Worm (Caenorhabditis elegans): ENCODE data around the gene F20C5.7.
A peak's percentile ranks its signal among the peaks of the same experiment; 100 is the strongest.

F20C5.7 gene

DNA sequence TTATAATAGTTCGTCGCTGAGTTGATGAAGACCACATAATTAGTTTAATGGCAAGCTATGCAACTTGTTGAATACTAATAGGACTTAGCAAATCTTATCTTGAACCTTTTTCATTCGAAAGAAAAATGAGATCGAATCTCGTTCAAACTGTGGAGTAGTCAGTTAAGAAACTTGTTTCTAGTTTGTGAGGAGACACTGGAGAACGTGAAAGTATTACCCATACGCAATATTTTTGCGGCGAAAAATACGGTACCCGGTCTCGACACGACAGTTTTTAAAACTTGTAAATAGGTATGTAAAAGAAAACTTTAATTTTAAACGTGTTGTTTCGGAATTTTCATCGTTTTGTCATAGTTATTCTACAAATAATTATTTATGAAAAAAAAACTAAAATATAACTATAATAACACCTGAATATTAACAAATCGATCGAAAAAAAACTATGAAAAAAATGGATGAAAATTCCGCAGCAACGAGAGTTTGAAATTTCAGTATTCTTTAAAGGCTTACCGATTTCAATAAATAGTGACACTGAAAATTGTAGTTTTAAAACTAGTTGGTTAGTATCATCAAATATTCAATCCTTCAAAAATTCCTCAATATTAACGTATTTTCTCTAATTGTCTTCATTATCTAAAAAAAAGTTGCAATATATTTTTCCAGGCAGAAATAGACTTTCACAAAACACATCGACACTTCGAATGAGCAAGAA lies at the start of gene F20C5.7, which contains the start of gene parg-1:
TSS of gene F20C5.7 (minus strand) at position 101 of the 712 bp plus-strand sequence.
TSS of gene parg-1 (plus strand) at position 662 of the 712 bp plus-strand sequence.
- TF ChIP-seq unc-62 (GFP tag; optimal IDR thresholded peaks at IDR 0.05) (no peak), nhr-28 (tag; optimal IDR thresholded peaks at IDR 0.05) (no peak), flh-1 (GFP tag; optimal IDR thresholded peaks at IDR 0.05) (no peak), bed-3 (GFP tag; optimal IDR thresholded peaks at IDR 0.05) (no peak), ham-2 (GFP tag; optimal IDR thresholded peaks at IDR 0.05) (no peak), lin-13 (tag; optimal IDR thresholded peaks at IDR 0.05) (no peak), unc-39 (tag; optimal IDR thresholded peaks at IDR 0.05) (no peak), mep-1 (tag; optimal IDR thresholded peaks at IDR 0.05) (no peak), sem-2 (GFP tag; optimal IDR thresholded peaks at IDR 0.05) (no peak), pha-4 (tag; optimal IDR thresholded peaks at IDR 0.05) (no peak), zip-8 (tag; optimal IDR thresholded peaks at IDR 0.05) (no peak), M03D4.4 (tag; optimal IDR thresholded peaks at IDR 0.05) (no peak), drap-1 (GFP tag; optimal IDR thresholded peaks at IDR 0.05) (no peak), hlh-1 (tag; optimal IDR thresholded peaks at IDR 0.05) (no peak), tbx-8 (GFP tag; optimal IDR thresholded peaks at IDR 0.05) (no peak), ces-1 (GFP tag; optimal IDR thresholded peaks at IDR 0.05) (no peak), ceh-43 (GFP tag; optimal IDR thresholded peaks at IDR 0.05) (no peak), lin-32 (GFP tag; optimal IDR thresholded peaks at IDR 0.05) (no peak)

DNA sequence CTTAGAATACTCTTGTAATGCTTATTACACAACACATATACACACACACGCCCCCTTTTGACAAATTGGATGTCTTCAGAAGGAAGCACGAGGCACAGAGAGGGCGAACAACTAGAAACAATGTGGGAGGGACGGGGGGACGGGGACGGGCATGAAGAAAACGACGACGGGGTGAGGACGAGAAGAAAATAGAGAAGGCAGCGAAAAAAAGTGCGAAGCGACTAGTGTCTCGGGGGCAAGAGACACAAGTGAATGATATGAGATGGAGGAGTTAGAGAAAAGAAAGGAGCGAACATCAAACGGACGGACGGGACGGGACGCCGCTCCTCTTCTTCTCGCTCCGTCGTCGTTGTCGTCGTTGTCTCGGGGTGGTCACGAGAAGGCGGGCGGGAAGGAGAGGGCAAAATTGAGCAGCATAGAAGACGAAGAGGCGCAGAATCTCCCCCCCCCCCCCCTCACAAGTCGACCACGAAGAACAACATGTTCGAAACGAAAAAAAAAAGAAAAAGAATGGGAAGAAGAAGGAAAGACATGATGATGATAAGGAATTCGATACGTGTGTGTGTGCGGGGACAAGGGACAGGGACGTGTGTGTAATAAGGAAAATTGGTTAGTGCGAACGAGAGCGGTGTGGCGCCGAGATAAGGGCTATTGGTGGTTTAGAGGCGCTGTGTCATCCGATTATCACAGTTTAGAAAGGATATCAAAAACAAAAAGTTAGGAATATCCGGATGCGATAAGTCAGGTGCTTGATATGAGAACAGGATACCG lies 49.6 kb upstream of the F20C5.7 start:
- TF ChIP-seq ceh-83 (GFP tag; optimal IDR thresholded peaks at IDR 0.05) = peak; percentile 52
- no peak for TF ChIP-seq hlh-1 (tag; optimal IDR thresholded peaks at IDR 0.05)
- TF ChIP-seq ham-2 (GFP tag; optimal IDR thresholded peaks at IDR 0.05) = no peak
- TF ChIP-seq sptf-1 (tag; optimal IDR thresholded peaks at IDR 0.05) = peak; percentile 35
- no peak for TF ChIP-seq ceh-39 (tag; optimal IDR thresholded peaks at IDR 0.05)
- TF ChIP-seq blmp-1 (tag; optimal IDR thresholded peaks at IDR 0.05) = no peak
- TF ChIP-seq pha-4 (tag; optimal IDR thresholded peaks at IDR 0.05) = no peak
- TF ChIP-seq nhr-237 (tag; optimal IDR thresholded peaks at IDR 0.05) = no peak
- peak; percentile 18 for TF ChIP-seq unc-120 (tag; optimal IDR thresholded peaks at IDR 0.05; ENCODE audit: poor library complexity, severe bottlenecking)

DNA sequence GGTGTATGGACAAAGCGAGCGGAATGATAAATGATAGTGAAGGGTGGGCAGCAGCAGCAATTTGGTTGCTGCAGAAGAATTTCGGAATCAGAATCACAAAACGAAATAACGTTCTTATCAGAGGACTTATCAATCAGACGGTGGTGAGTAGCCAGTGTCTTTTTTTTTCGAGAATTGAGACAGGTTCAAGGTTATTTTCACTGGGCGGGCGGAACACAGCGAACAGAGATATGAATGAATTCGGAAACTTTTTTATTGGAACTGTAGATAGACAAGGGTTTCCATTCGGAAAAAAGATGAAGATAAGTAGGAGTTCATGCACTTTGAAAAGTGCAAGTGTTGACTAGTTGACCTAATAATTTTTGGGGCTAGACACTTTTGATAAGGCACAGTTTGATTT lies 47.7 kb upstream of the F20C5.7 start:
- TF ChIP-seq sem-2 (GFP tag; optimal IDR thresholded peaks at IDR 0.05) (no peak), ceh-43 (GFP tag; optimal IDR thresholded peaks at IDR 0.05) (no peak), flh-1 (GFP tag; optimal IDR thresholded peaks at IDR 0.05) (no peak), unc-120 (tag; optimal IDR thresholded peaks at IDR 0.05; ENCODE audit: poor library complexity, severe bottlenecking) (no peak), blmp-1 (tag; optimal IDR thresholded peaks at IDR 0.05) (no peak)

DNA sequence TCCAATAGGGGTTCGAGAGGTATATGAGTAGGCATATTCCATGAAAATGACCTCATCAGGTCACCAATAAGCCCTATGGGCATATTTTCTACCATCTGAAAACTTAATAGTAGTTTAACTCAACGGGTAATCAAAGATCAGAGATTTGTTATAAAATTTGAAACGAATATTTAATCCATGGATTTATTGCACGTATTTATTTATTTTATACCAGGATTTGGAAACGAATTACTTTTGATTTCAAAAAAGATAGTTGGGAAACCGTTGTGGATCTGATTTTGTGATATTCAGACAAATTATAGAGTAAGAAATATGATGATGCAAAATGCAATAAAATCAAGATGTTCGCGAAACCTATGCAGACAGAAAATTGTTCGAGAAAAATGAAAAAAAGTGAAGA lies 47.3 kb upstream of the F20C5.7 start, which contains the start of gene C33D9.3:
TSS of gene C33D9.3 (minus strand) at position 101 of the 400 bp plus-strand sequence.
- TF ChIP-seq ceh-43 (GFP tag; optimal IDR thresholded peaks at IDR 0.05) (no peak), sem-2 (GFP tag; optimal IDR thresholded peaks at IDR 0.05) (no peak), nhr-12 (tag; optimal IDR thresholded peaks at IDR 0.05) (no peak), bed-3 (GFP tag; optimal IDR thresholded peaks at IDR 0.05) (no peak), cnd-1 (tag; optimal IDR thresholded peaks at IDR 0.05) (no peak), blmp-1 (tag; optimal IDR thresholded peaks at IDR 0.05) (no peak), drap-1 (GFP tag; optimal IDR thresholded peaks at IDR 0.05) (no peak), ces-1 (GFP tag; optimal IDR thresholded peaks at IDR 0.05) (no peak), nhr-28 (tag; optimal IDR thresholded peaks at IDR 0.05) (no peak)

DNA sequence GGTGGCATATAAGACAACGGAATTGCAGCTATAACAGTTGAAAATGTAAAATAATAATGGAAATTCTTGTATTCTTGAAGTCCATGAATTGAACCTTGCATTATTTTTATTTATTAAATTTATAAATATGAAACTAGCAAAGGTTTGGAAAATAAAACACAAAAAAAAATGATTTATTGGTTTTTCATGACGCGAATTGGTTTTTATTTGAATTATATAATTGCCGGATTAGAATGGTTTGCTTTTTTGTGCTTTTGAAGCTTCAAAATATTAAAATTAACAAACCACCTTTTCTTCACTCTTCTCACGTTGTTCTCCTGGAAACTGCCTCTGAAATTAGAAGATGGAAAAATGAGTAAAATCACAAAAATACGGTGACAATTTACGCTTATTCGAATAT lies 44.7 kb upstream of the F20C5.7 start, which contains the start of gene sru-35:
TSS of gene sru-35 (minus strand) at position 101 of the 400 bp plus-strand sequence.
- TF ChIP-seq bed-3 (GFP tag; optimal IDR thresholded peaks at IDR 0.05) (no peak), nhr-2 (tag; optimal IDR thresholded peaks at IDR 0.05) (no peak), elt-3 (tag; optimal IDR thresholded peaks at IDR 0.05) (no peak), nhr-76 (tag; optimal IDR thresholded peaks at IDR 0.05) (no peak), hlh-1 (tag; optimal IDR thresholded peaks at IDR 0.05) (no peak), ceh-83 (GFP tag; optimal IDR thresholded peaks at IDR 0.05) (no peak), nhr-12 (tag; optimal IDR thresholded peaks at IDR 0.05) (no peak), zip-8 (tag; optimal IDR thresholded peaks at IDR 0.05) (no peak), tbx-8 (GFP tag; optimal IDR thresholded peaks at IDR 0.05) (no peak), pha-4 (tag; optimal IDR thresholded peaks at IDR 0.05) (no peak), unc-62 (GFP tag; optimal IDR thresholded peaks at IDR 0.05) (no peak), ceh-43 (GFP tag; optimal IDR thresholded peaks at IDR 0.05) (no peak), cnd-1 (tag; optimal IDR thresholded peaks at IDR 0.05) (no peak), nhr-237 (tag; optimal IDR thresholded peaks at IDR 0.05) (no peak), sptf-1 (tag; optimal IDR thresholded peaks at IDR 0.05) (no peak), snpc-4 (tag; optimal IDR thresholded peaks at IDR 0.05) (no peak), unc-120 (tag; optimal IDR thresholded peaks at IDR 0.05; ENCODE audit: poor library complexity, severe bottlenecking) (no peak), ces-1 (GFP tag; optimal IDR thresholded peaks at IDR 0.05) (no peak), blmp-1 (tag; optimal IDR thresholded peaks at IDR 0.05) (no peak)

All from whole organism, mixed stage, embryonic.